Fruit fly (Drosophila melanogaster) whole organism, prepupa: ENCODE data around the gene CG2865.

ENCODE experiments used
- Blimp-1 ChIP-seq: fragments of 200-800 bp; sonication (Bioruptor generic); optimal IDR thresholded peaks from 3 replicates; lab custom pipeline; 2017; ENCODE audit warnings: missing biosample characterization, missing genetic modification characterization, mild to moderate bottlenecking, moderate library complexity, missing genetic modification reagents
- CG10631 ChIP-seq: fragments of 200-800 bp; sonication (Bioruptor generic); optimal IDR thresholded peaks from 2 replicates; lab custom pipeline; 2016; ENCODE audit warnings: missing biosample characterization, missing genetic modification characterization
- CG10669 ChIP-seq: fragments of 200-800 bp; sonication (Bioruptor generic); optimal IDR thresholded peaks from 3 replicates; lab custom pipeline; 2018; ENCODE audit warnings: missing biosample characterization, mild to moderate bottlenecking, missing genetic modification characterization, moderate library complexity
- CG11294 ChIP-seq: fragments of 200-800 bp; sonication (Bioruptor generic); IDR thresholded peaks from 2 replicates; pipeline ENCODE4 v1.3.6; 2022; ENCODE audit warnings: missing biosample characterization, missing genetic modification characterization
- CG11762 ChIP-seq: fragments of 200-800 bp; sonication (Bioruptor generic); optimal IDR thresholded peaks from 3 replicates; lab custom pipeline; 2016; ENCODE audit warnings: missing biosample characterization, missing genetic modification characterization; ENCODE audit not compliant: insufficient read depth
- CG1621 ChIP-seq: fragments of 200-800 bp; sonication (Bioruptor generic); optimal IDR thresholded peaks from 3 replicates; lab custom pipeline; 2018; ENCODE audit warnings: missing biosample characterization, mild to moderate bottlenecking, missing genetic modification characterization
- CG16779 ChIP-seq: fragments of 200-800 bp; sonication (Bioruptor generic); optimal IDR thresholded peaks from 3 replicates; lab custom pipeline; 2017; ENCODE audit warnings: missing biosample characterization, mild to moderate bottlenecking, missing genetic modification characterization
- CG3032 ChIP-seq: fragments of 200-800 bp; optimal IDR thresholded peaks from 2 replicates; lab custom pipeline; 2019; ENCODE audit warnings: missing biosample characterization, mild to moderate bottlenecking, missing genetic modification characterization, moderate library complexity
- CG31627 ChIP-seq: fragments of 200-800 bp; sonication (Bioruptor generic); optimal IDR thresholded peaks from 3 replicates; lab custom pipeline; 2016; ENCODE audit warnings: missing biosample characterization, missing genetic modification characterization
- CG32006 ChIP-seq: fragments of 200-800 bp; sonication (Bioruptor generic); optimal IDR thresholded peaks from 3 replicates; lab custom pipeline; 2017; ENCODE audit warnings: missing biosample characterization, mild to moderate bottlenecking, missing genetic modification characterization
- CG34406 ChIP-seq: fragments of 200-800 bp; sonication (Bioruptor generic); optimal IDR thresholded peaks from 3 replicates; lab custom pipeline; 2016; ENCODE audit warnings: missing biosample characterization, missing genetic modification characterization
- CG6276 ChIP-seq: fragments of 200-800 bp; sonication (Bioruptor generic); optimal IDR thresholded peaks from 2 replicates; lab custom pipeline; 2017; ENCODE audit warnings: missing biosample characterization, mild to moderate bottlenecking, missing genetic modification characterization
- CG6792 ChIP-seq: fragments of 200-800 bp; sonication (Bioruptor generic); optimal IDR thresholded peaks from 3 replicates; lab custom pipeline; 2016; ENCODE audit warnings: missing biosample characterization, missing genetic modification characterization
- CG6854 ChIP-seq: fragments of 200-800 bp; sonication (Bioruptor generic); optimal IDR thresholded peaks from 2 replicates; lab custom pipeline; 2017; ENCODE audit warnings: missing biosample characterization, mild to moderate bottlenecking, missing genetic modification characterization
- CG7368 ChIP-seq: fragments of 200-800 bp; sonication (Bioruptor generic); optimal IDR thresholded peaks from 3 replicates; lab custom pipeline; 2016; ENCODE audit warnings: missing biosample characterization, missing genetic modification characterization
- CG8119 ChIP-seq: fragments of 200-800 bp; sonication (Bioruptor generic); IDR thresholded peaks from 3 replicates; pipeline ENCODE4 v1.3.6; 2022; ENCODE audit warnings: missing biosample characterization, missing genetic modification characterization
- CG8319 ChIP-seq: fragments of 200-800 bp; sonication (Bioruptor generic); optimal IDR thresholded peaks from 3 replicates; lab custom pipeline; 2016; ENCODE audit warnings: missing biosample characterization, missing genetic modification characterization
- CG8632 ChIP-seq: fragments of 200-800 bp; sonication (Bioruptor generic); optimal IDR thresholded peaks from 3 replicates; lab custom pipeline; 2016; ENCODE audit warnings: missing biosample characterization, missing genetic modification characterization
- CG9139 ChIP-seq: fragments of 200-800 bp; sonication (Bioruptor generic); optimal IDR thresholded peaks from 3 replicates; lab custom pipeline; 2017; ENCODE audit warnings: missing biosample characterization, mild to moderate bottlenecking, missing genetic modification characterization
- Eip75B ChIP-seq: fragments of 200-800 bp; sonication (Bioruptor generic); optimal IDR thresholded peaks from 3 replicates; lab custom pipeline; 2016; ENCODE audit warnings: missing biosample characterization, missing genetic modification characterization
- Eip93F ChIP-seq: fragments of 200-800 bp; sonication (Bioruptor generic); optimal IDR thresholded peaks from 2 replicates; lab custom pipeline; 2016; ENCODE audit warnings: missing biosample characterization, mild to moderate bottlenecking, missing genetic modification characterization
- Ets21C ChIP-seq: fragments of 200-800 bp; sonication (Bioruptor generic); optimal IDR thresholded peaks from 3 replicates; lab custom pipeline; 2016; ENCODE audit warnings: missing biosample characterization, missing genetic modification characterization
- Ets96B ChIP-seq: fragments of 200-800 bp; optimal IDR thresholded peaks from 2 replicates; lab custom pipeline; 2019; ENCODE audit warnings: missing biosample characterization, mild to moderate bottlenecking, missing genetic modification characterization, moderate library complexity
- Gug ChIP-seq: fragments of 200-800 bp; sonication (Bioruptor generic); IDR thresholded peaks from 2 replicates; pipeline ENCODE4 v1.3.6; 2022; ENCODE audit warnings: missing biosample characterization, missing genetic modification characterization
- Hr38 ChIP-seq: sonication (Bioruptor generic); optimal IDR thresholded peaks from 2 replicates; lab custom pipeline; 2016; ENCODE audit warnings: missing biosample characterization, missing genetic modification characterization
- Hr39 ChIP-seq: fragments of 200-800 bp; sonication (Bioruptor generic); optimal IDR thresholded peaks from 2 replicates; lab custom pipeline; 2016; ENCODE audit warnings: missing biosample characterization, missing genetic modification characterization
- Lpt ChIP-seq: fragments of 200-800 bp; sonication (Bioruptor generic); optimal IDR thresholded peaks from 3 replicates; lab custom pipeline; 2016; ENCODE audit warnings: missing biosample characterization, missing genetic modification characterization
- Met ChIP-seq: fragments of 200-800 bp; sonication (Bioruptor generic); optimal IDR thresholded peaks from 3 replicates; lab custom pipeline; 2016; ENCODE audit warnings: missing biosample characterization, missing genetic modification characterization
- Sox102F ChIP-seq: fragments of 200-800 bp; sonication (Bioruptor generic); optimal IDR thresholded peaks from 2 replicates; lab custom pipeline; 2016; ENCODE audit warnings: missing biosample characterization, mild to moderate bottlenecking, missing genetic modification characterization
- Sox14 ChIP-seq: fragments of 200-800 bp; sonication (Bioruptor generic); optimal IDR thresholded peaks from 3 replicates; lab custom pipeline; 2016; ENCODE audit warnings: missing biosample characterization, missing genetic modification characterization
- Sox15 ChIP-seq: fragments of 200-800 bp; sonication (Bioruptor generic); optimal IDR thresholded peaks from 3 replicates; lab custom pipeline; 2016; ENCODE audit warnings: missing biosample characterization, missing genetic modification characterization
- achi ChIP-seq: fragments of 200-800 bp; sonication (Bioruptor generic); optimal IDR thresholded peaks from 3 replicates; lab custom pipeline; 2016; ENCODE audit warnings: missing biosample characterization, missing genetic modification characterization
- acj6 ChIP-seq: fragments of 200-800 bp; sonication (Bioruptor generic); optimal IDR thresholded peaks from 3 replicates; lab custom pipeline; 2016; ENCODE audit warnings: missing biosample characterization, missing genetic modification characterization
- dac ChIP-seq: fragments of 200-800 bp; sonication (Bioruptor generic); optimal IDR thresholded peaks from 2 replicates; lab custom pipeline; 2017; ENCODE audit warnings: missing biosample characterization, mild to moderate bottlenecking, missing genetic modification characterization
- dsx ChIP-seq: fragments of 200-800 bp; optimal IDR thresholded peaks from 3 replicates; lab custom pipeline; 2019; ENCODE audit warnings: missing biosample characterization, mild to moderate bottlenecking, missing genetic modification characterization, moderate library complexity; ENCODE audit not compliant: poor library complexity, severe bottlenecking
- eg ChIP-seq: fragments of 200-800 bp; sonication (Bioruptor generic); IDR thresholded peaks from 3 replicates; pipeline ENCODE4 v1.3.6; 2022; ENCODE audit warnings: missing biosample characterization, missing genetic modification characterization
- esn ChIP-seq: fragments of 200-800 bp; sonication (Bioruptor generic); optimal IDR thresholded peaks from 2 replicates; lab custom pipeline; 2016; ENCODE audit warnings: missing biosample characterization, mild to moderate bottlenecking, missing genetic modification characterization, moderate library complexity
- fd59A ChIP-seq: fragments of 200-800 bp; sonication (Bioruptor generic); optimal IDR thresholded peaks from 2 replicates; lab custom pipeline; 2017; ENCODE audit warnings: missing biosample characterization, mild to moderate bottlenecking, missing genetic modification characterization, missing genetic modification reagents
- net ChIP-seq: fragments of 200-800 bp; sonication (Bioruptor generic); optimal IDR thresholded peaks from 3 replicates; lab custom pipeline; 2016; ENCODE audit warnings: missing biosample characterization, missing genetic modification characterization
- pdm3 ChIP-seq: fragments of 200-800 bp; sonication (Bioruptor generic); optimal IDR thresholded peaks from 3 replicates; lab custom pipeline; 2016; ENCODE audit warnings: missing biosample characterization, missing genetic modification characterization
- salr ChIP-seq, 2 experiments: fragments of 200-800 bp; sonication (Bioruptor generic); optimal IDR thresholded peaks; 3 replicates each; lab custom pipeline; 2016 to 2018; ENCODE audit warnings: missing biosample characterization in 2 of 2, missing genetic modification characterization in 2 of 2, mild to moderate bottlenecking in 1 of 2
- spab ChIP-seq: fragments of 200-800 bp; sonication (Bioruptor generic); optimal IDR thresholded peaks from 2 replicates; lab custom pipeline; 2017; ENCODE audit warnings: missing biosample characterization, mild to moderate bottlenecking, missing genetic modification characterization, missing genetic modification reagents
- svp ChIP-seq: fragments of 200-800 bp; sonication (Bioruptor generic); peaks from one replicate; lab custom pipeline; 2016; ENCODE audit warnings: missing biosample characterization, missing genetic modification characterization
- topi ChIP-seq: fragments of 200-800 bp; sonication (Bioruptor generic); optimal IDR thresholded peaks from 3 replicates; lab custom pipeline; 2016; ENCODE audit warnings: missing biosample characterization, missing genetic modification characterization
- vri ChIP-seq: fragments of 200-800 bp; sonication (Bioruptor generic); optimal IDR thresholded peaks from 3 replicates; lab custom pipeline; 2016; ENCODE audit warnings: missing biosample characterization, mild to moderate bottlenecking, missing genetic modification characterization

Gene CG2865

dm6 chrX:2301613-2302522 is 8.7 kb upstream of the CG2865 start (continued):
- peak; percentile 63 for TF ChIP-seq achi (GFP tag; lab: Kevin White, UChicago)
- TF ChIP-seq dac (GFP tag; lab: Kevin White, UChicago): peak; percentile 47
- TF ChIP-seq Sox102F: peak; percentile 69
- TF ChIP-seq CG3032 (tag; lab: Kevin White, UChicago): peak; percentile 58
- TF ChIP-seq topi: peak; percentile 77
- TF ChIP-seq CG10631 (GFP tag; lab: Kevin White, UChicago): peak; percentile 64
- TF ChIP-seq esn (GFP tag; lab: Kevin White, UChicago): peak; percentile 74
- TF ChIP-seq Hr38 (GFP tag; lab: Kevin White, UChicago): no peak
- peak; percentile 75 for TF ChIP-seq CG6276 (GFP tag; lab: Kevin White, UChicago)
- TF ChIP-seq acj6 (GFP tag; lab: Kevin White, UChicago): peak; percentile 68
- TF ChIP-seq Eip75B (GFP tag; lab: Kevin White, UChicago): peak; percentile 74
- peak; percentile 40 for TF ChIP-seq spab (GFP tag; lab: Kevin White, UChicago)
- peak; percentile 90 for TF ChIP-seq svp
- peak; percentile 73 for TF ChIP-seq net (GFP tag; lab: Kevin White, UChicago)
- peak; percentile 58 for TF ChIP-seq Ets21C (GFP tag; lab: Kevin White, UChicago)
- TF ChIP-seq CG6854 (GFP tag; lab: Kevin White, UChicago): no peak
- TF ChIP-seq Sox15 (GFP tag; lab: Kevin White, UChicago): peak; percentile 72
- TF ChIP-seq pdm3: peak; percentile 73
- TF ChIP-seq Met (GFP tag; lab: Kevin White, UChicago): peak; percentile 73
- TF ChIP-seq salr (GFP tag; optimal IDR thresholded peaks at IDR 0.05; lab: Kevin White, UChicago): peak; percentile 36 to 54
- TF ChIP-seq Sox14 (GFP tag; lab: Kevin White, UChicago): peak; percentile 65
- TF ChIP-seq CG6792: peak; percentile 75
- peak; percentile 66 for TF ChIP-seq CG7368 (GFP tag; lab: Kevin White, UChicago)
- TF ChIP-seq CG1621 (tag; lab: Kevin White, UChicago): peak; percentile 62
- peak; percentile 57 for TF ChIP-seq CG11762 (GFP tag; lab: Kevin White, UChicago)
- TF ChIP-seq CG11294 (GFP tag; lab: Robert Waterston, UW): peak; percentile 51; the same call in 1 of the 2 replicates
- peak; percentile 64 for TF ChIP-seq CG10669 (GFP tag; lab: Kevin White, UChicago)
- peak; percentile 75 for TF ChIP-seq CG31627 (GFP tag; lab: Kevin White, UChicago)
- TF ChIP-seq vri (GFP tag; lab: Kevin White, UChicago): no peak

- TF ChIP-seq Gug: peak; percentile 62; the same call in 1 of the 2 replicates
- peak; percentile 66 for TF ChIP-seq CG32006 (GFP tag; lab: Kevin White, UChicago)
- TF ChIP-seq spab (GFP tag; lab: Kevin White, UChicago): no peak
- peak; percentile 76 for TF ChIP-seq acj6 (GFP tag; lab: Kevin White, UChicago)
- TF ChIP-seq fd59A (GFP tag; lab: Kevin White, UChicago): peak; percentile 61
- TF ChIP-seq CG6276 (GFP tag; lab: Kevin White, UChicago): peak; percentile 47
- peak; percentile 71 for TF ChIP-seq Hr39
- TF ChIP-seq CG9139 (GFP tag; lab: Kevin White, UChicago): peak; percentile 48
- TF ChIP-seq pdm3: peak; percentile 54
- TF ChIP-seq svp: peak; percentile 53
- TF ChIP-seq CG7368 (GFP tag; lab: Kevin White, UChicago): peak; percentile 65
- TF ChIP-seq Lpt (GFP tag; lab: Kevin White, UChicago): peak; percentile 38
- peak; percentile 70 for TF ChIP-seq achi (GFP tag; lab: Kevin White, UChicago)
- peak; percentile 37 for TF ChIP-seq Blimp-1
- TF ChIP-seq net (GFP tag; lab: Kevin White, UChicago): peak; percentile 47
- peak; percentile 60 for TF ChIP-seq CG34406 (GFP tag; lab: Kevin White, UChicago)
- TF ChIP-seq Sox102F: peak; percentile 30
- TF ChIP-seq Sox14 (GFP tag; lab: Kevin White, UChicago): peak; percentile 9
- peak; percentile 38 for TF ChIP-seq CG16779 (tag; lab: Kevin White, UChicago)
- TF ChIP-seq CG8319: peak; percentile 65
- no peak for TF ChIP-seq eg (GFP tag; lab: Robert Waterston, UW)
- TF ChIP-seq Met (GFP tag; lab: Kevin White, UChicago): peak; percentile 63
- TF ChIP-seq esn (GFP tag; lab: Kevin White, UChicago): peak; percentile 4
- peak; percentile 67 for TF ChIP-seq CG31627 (GFP tag; lab: Kevin White, UChicago)
- peak; percentile 47; the same call in 1 of the 3 replicates for TF ChIP-seq CG8119 (GFP tag; lab: Robert Waterston, UW)
- TF ChIP-seq CG11294 (GFP tag; lab: Robert Waterston, UW): peak; percentile 68
- TF ChIP-seq CG3032 (tag; lab: Kevin White, UChicago): peak; percentile 67
- TF ChIP-seq Eip93F (GFP tag; lab: Kevin White, UChicago): no peak
- peak; percentile 69 for TF ChIP-seq CG8632
- peak; percentile 36 for TF ChIP-seq dsx (GFP tag; lab: Kevin White, UChicago)
- TF ChIP-seq Ets96B (tag; lab: Kevin White, UChicago): peak; percentile 66
These were observed 7.9 kb upstream of the CG2865 start for dm6 chrX:2301069-2301508.
